Worm (Caenorhabditis elegans) whole organism, midembryonic: ENCODE results near the gene bath-1.

Source experiments
- flt-1 ChIP-seq: fragments of 200-800 bp; sonication (Bioruptor generic); IDR thresholded peaks from 2 replicates; pipeline ENCODE4 v1.3.6; 2022; ENCODE audit warnings: missing genetic modification characterization, missing compliant biosample characterization
- ref-1 ChIP-seq: fragments of 200-800 bp; sonication (Bioruptor generic); conservative IDR thresholded peaks from 2 replicates; pipeline ENCODE4 v1.3.6; 2022; ENCODE audit warnings: missing genetic modification reagents, missing genetic modification characterization, missing compliant biosample characterization

ce11 chrII:2039288-2039687, 10.7 kb upstream of the bath-1 start, which contains the start of gene bath-19:
- TF ChIP-seq ref-1 (GFP tag; lab: Robert Waterston, UW) (no peak), flt-1 (GFP tag; lab: Robert Waterston, UW) (no peak)
